Worm (Caenorhabditis elegans): ENCODE measurements around the gene C03B1.9.

Gene C03B1.9

ce11 chrX:6384537-6384936, 37.6 kb upstream of the C03B1.9 start:
- TF ChIP-seq efl-1 (optimal IDR thresholded peaks at IDR 0.05) (no peak), efl-1 (GFP tag; optimal IDR thresholded peaks at IDR 0.05 in 1 of 2) (peak in 1 of 2 experiments; percentile 19), nhr-77 (tag; optimal IDR thresholded peaks at IDR 0.05) (no peak)

ce11 chrX:6382930-6383329, 36.0 kb upstream of the C03B1.9 start:
- no peak for TF ChIP-seq snpc-4 (tag; optimal IDR thresholded peaks at IDR 0.05)
- TF ChIP-seq ztf-11 (tag; optimal IDR thresholded peaks at IDR 0.05), result no peak
- TF ChIP-seq ceh-90 (tag; optimal IDR thresholded peaks at IDR 0.05), result no peak
- no peak for TF ChIP-seq pax-3 (tag; optimal IDR thresholded peaks at IDR 0.05)
- peak; percentile 77 for TF ChIP-seq nhr-85 (tag)
- no peak for TF ChIP-seq isw-1 (GFP tag; IDR thresholded peaks at IDR 0.05)
- TF ChIP-seq lin-14 (GFP tag; optimal IDR thresholded peaks at IDR 0.05), result peak; percentile 19

- TF ChIP-seq lsy-2 (tag; optimal IDR thresholded peaks at IDR 0.05) (peak; percentile 33 to 66), ceh-88 (GFP tag; IDR thresholded peaks at IDR 0.05) (no peak), nhr-71 (tag; optimal IDR thresholded peaks at IDR 0.05) (peak; percentile 71), nhr-12 (tag; optimal IDR thresholded peaks at IDR 0.05) (no peak), sup-37 (GFP tag; optimal IDR thresholded peaks at IDR 0.05) (peak; percentile 46), swsn-7 (tag; optimal IDR thresholded peaks at IDR 0.05) (peak; percentile 61), ztf-4 (tag; optimal IDR thresholded peaks at IDR 0.05) (no peak), pqm-1 (tag; optimal IDR thresholded peaks at IDR 0.05) (no peak), nhr-77 (tag; optimal IDR thresholded peaks at IDR 0.05) (peak; percentile 37), nhr-84 (tag; optimal IDR thresholded peaks at IDR 0.05) (no peak), efl-1 (optimal IDR thresholded peaks at IDR 0.05) (peak; percentile 29 to 47), efl-1 (GFP tag; optimal IDR thresholded peaks at IDR 0.05 in 1 of 2) (peak; percentile 53 to 60), pag-3 (tag; optimal IDR thresholded peaks at IDR 0.05; ENCODE audit: borderline replicate concordance, insufficient read depth) (no peak), hlh-4 (tag; optimal IDR thresholded peaks at IDR 0.05) (no peak), dpl-1 (GFP tag; optimal IDR thresholded peaks at IDR 0.05) (peak; percentile 7 to 46 (median 39)), dsc-1 (tag; optimal IDR thresholded peaks at IDR 0.05) (peak; percentile 30), irx-1 (tag; optimal IDR thresholded peaks at IDR 0.05) (peak; percentile 23), tlp-1 (tag; optimal IDR thresholded peaks at IDR 0.05) (no peak), egl-13 (tag; optimal IDR thresholded peaks at IDR 0.05) (peak; percentile 47), fkh-8 (tag; optimal IDR thresholded peaks at IDR 0.05) (peak; percentile 85), skn-1 (tag; optimal IDR thresholded peaks at IDR 0.05) (peak; percentile 61), xbp-1 (tag; optimal IDR thresholded peaks at IDR 0.05) (peak; percentile 72), tbx-2 (tag; optimal IDR thresholded peaks at IDR 0.05) (peak; percentile 58), nhr-20 (tag; optimal IDR thresholded peaks at IDR 0.05) (peak; percentile 80), unc-130 (tag; optimal IDR thresholded peaks at IDR 0.05) (peak; percentile 31), nhr-11 (tag; optimal IDR thresholded peaks at IDR 0.05) (no peak), ceh-82 (tag; optimal IDR thresholded peaks at IDR 0.05) (peak; percentile 27 to 80 (median 50)), Y116A8C.19 (tag; optimal IDR thresholded peaks at IDR 0.05; ENCODE audit: borderline replicate concordance) (no peak), nhr-90 (tag; optimal IDR thresholded peaks at IDR 0.05; ENCODE audit: poor library complexity) (peak; percentile 28), F16B12.6 (tag; optimal IDR thresholded peaks at IDR 0.05) (peak; percentile 83), C16A3.4 (tag; optimal IDR thresholded peaks at IDR 0.05) (peak; percentile 45), nhr-47 (tag; optimal IDR thresholded peaks at IDR 0.05) (peak; percentile 68), aly-2 (tag; optimal IDR thresholded peaks at IDR 0.05) (no peak), fos-1 (tag; optimal IDR thresholded peaks at IDR 0.05) (peak; percentile 48), blmp-1 (tag; optimal IDR thresholded peaks at IDR 0.05) (peak; percentile 8), fkh-10 (GFP tag; optimal IDR thresholded peaks at IDR 0.05) (peak; percentile 20), mep-1 (tag; optimal IDR thresholded peaks at IDR 0.05) (peak; percentile 73), snpc-4 (tag; optimal IDR thresholded peaks at IDR 0.05) (no peak), nhr-85 (tag) (peak; percentile 75), alr-1 (tag; optimal IDR thresholded peaks at IDR 0.05; ENCODE audit: borderline replicate concordance) (no peak), aha-1 (tag; optimal IDR thresholded peaks at IDR 0.05) (no peak), egl-27 (tag; optimal IDR thresholded peaks at IDR 0.05) (no peak), snu-23 (GFP tag; optimal IDR thresholded peaks at IDR 0.05) (peak; percentile 74), mdl-1 (tag; optimal IDR thresholded peaks at IDR 0.05) (peak in 1 of 2 experiments; percentile 49)
Measured at ce11 chrX:6378363-6378762, 31.4 kb upstream of the C03B1.9 start.
